Fruit fly (Drosophila melanogaster) whole organism, embryonic: ENCODE results near the gene CG6660.

Experiments
- Aef1 ChIP-seq: fragments of 200-800 bp; sonication (Bioruptor generic); IDR thresholded peaks from 3 replicates; pipeline ENCODE4 v1.3.6; 2022; ENCODE audit warnings: missing biosample characterization, missing genetic modification characterization
- Antp ChIP-seq: fragments of 200-800 bp; sonication (Bioruptor generic); optimal IDR thresholded peaks from 3 replicates; lab custom pipeline; 2016; ENCODE audit warnings: missing biosample characterization, missing genetic modification characterization
- Asciz ChIP-seq: fragments of 200-800 bp; sonication (Bioruptor generic); optimal IDR thresholded peaks from 2 replicates; lab custom pipeline; 2017; ENCODE audit warnings: missing biosample characterization, mild to moderate bottlenecking, missing genetic modification characterization, missing genetic modification reagents
- Atf3 ChIP-seq: fragments of 200-800 bp; sonication (Bioruptor generic); optimal IDR thresholded peaks from 3 replicates; lab custom pipeline; 2016; ENCODE audit warnings: missing biosample characterization, missing genetic modification characterization
- CG10959 ChIP-seq: fragments of 200-800 bp; sonication (Bioruptor generic); IDR thresholded peaks from 2 replicates; pipeline ENCODE4 v1.3.6; 2022; ENCODE audit warnings: missing biosample characterization, missing genetic modification characterization
- CG12155 ChIP-seq: fragments of 200-800 bp; sonication (Bioruptor generic); optimal IDR thresholded peaks from 3 replicates; lab custom pipeline; 2016; ENCODE audit warnings: missing biosample characterization, missing genetic modification characterization
- CG12236 ChIP-seq: fragments of 200-800 bp; sonication (Bioruptor generic); optimal IDR thresholded peaks from 2 replicates; lab custom pipeline; 2016; ENCODE audit warnings: missing biosample characterization, missing genetic modification characterization
- CG12769 ChIP-seq: fragments of 200-800 bp; sonication (Bioruptor generic); optimal IDR thresholded peaks from 2 replicates; lab custom pipeline; 2019; ENCODE audit warnings: missing biosample characterization, mild to moderate bottlenecking, missing genetic modification characterization, moderate library complexity
- CG13424 ChIP-seq: fragments of 200-800 bp; sonication (Bioruptor generic); optimal IDR thresholded peaks from 2 replicates; lab custom pipeline; 2019; ENCODE audit warnings: missing biosample characterization, mild to moderate bottlenecking, missing genetic modification characterization, moderate library complexity
- CG13775 ChIP-seq: fragments of 200-800 bp; sonication (Bioruptor generic); optimal IDR thresholded peaks from 3 replicates; lab custom pipeline; 2017; ENCODE audit warnings: missing biosample characterization, mild to moderate bottlenecking, missing genetic modification characterization
- CG14860 ChIP-seq: fragments of 200-800 bp; sonication (Bioruptor generic); IDR thresholded peaks from 3 replicates; pipeline ENCODE4 v1.3.6; 2022; ENCODE audit warnings: missing biosample characterization, missing genetic modification characterization; ENCODE audit not compliant: partially characterized antibody
- CG17612 ChIP-seq: fragments of 200-800 bp; sonication (Bioruptor generic); IDR thresholded peaks from 2 replicates; pipeline ENCODE4 v1.3.6; 2022; ENCODE audit warnings: missing biosample characterization, missing genetic modification characterization
- CG17802 ChIP-seq: fragments of 200-800 bp; sonication (Bioruptor generic); optimal IDR thresholded peaks from 2 replicates; lab custom pipeline; 2018; ENCODE audit warnings: missing biosample characterization, mild to moderate bottlenecking, missing genetic modification characterization, moderate library complexity
- CG18262 ChIP-seq: fragments of 200-800 bp; optimal IDR thresholded peaks from 3 replicates; lab custom pipeline; 2019; ENCODE audit warnings: missing biosample characterization, mild to moderate bottlenecking, missing genetic modification characterization, moderate library complexity
- CG18599 ChIP-seq: fragments of 200-800 bp; sonication (Bioruptor generic); optimal IDR thresholded peaks from 3 replicates; lab custom pipeline; 2017; ENCODE audit warnings: missing biosample characterization, missing genetic modification characterization, mild to moderate bottlenecking, moderate library complexity, missing genetic modification reagents
- CG2678 ChIP-seq: fragments of 200-800 bp; sonication (Bioruptor generic); optimal IDR thresholded peaks from 3 replicates; lab custom pipeline; 2019; ENCODE audit warnings: missing biosample characterization, mild to moderate bottlenecking, missing genetic modification characterization, moderate library complexity
- CG31365 ChIP-seq: fragments of 200-800 bp; sonication (Bioruptor generic); optimal IDR thresholded peaks from 2 replicates; lab custom pipeline; 2018; ENCODE audit warnings: missing biosample characterization, mild to moderate bottlenecking, missing genetic modification characterization
- CG4282 ChIP-seq: fragments of 200-800 bp; sonication (Bioruptor generic); optimal IDR thresholded peaks from 2 replicates; lab custom pipeline; 2016; ENCODE audit warnings: missing biosample characterization, missing genetic modification characterization
- CG6813 ChIP-seq: fragments of 200-800 bp; sonication (Bioruptor generic); optimal IDR thresholded peaks from 2 replicates; lab custom pipeline; 2017; ENCODE audit warnings: missing biosample characterization, missing genetic modification characterization, mild to moderate bottlenecking, moderate library complexity, missing genetic modification reagents
- CG7745 ChIP-seq: fragments of 200-800 bp; sonication (Bioruptor generic); optimal IDR thresholded peaks from 2 replicates; lab custom pipeline; 2018; ENCODE audit warnings: missing biosample characterization, mild to moderate bottlenecking, missing genetic modification characterization, moderate library complexity
- CG7928 ChIP-seq: fragments of 200-800 bp; sonication (Bioruptor generic); optimal IDR thresholded peaks from 2 replicates; lab custom pipeline; 2017; ENCODE audit warnings: missing biosample characterization, mild to moderate bottlenecking, missing genetic modification characterization
- CG8388 ChIP-seq: fragments of 200-800 bp; sonication (Bioruptor generic); optimal IDR thresholded peaks from 2 replicates; lab custom pipeline; 2019; ENCODE audit warnings: missing biosample characterization, mild to moderate bottlenecking, missing genetic modification characterization, moderate library complexity
- CG8924 ChIP-seq: fragments of 200-800 bp; optimal IDR thresholded peaks from 3 replicates; lab custom pipeline; 2019; ENCODE audit warnings: missing biosample characterization, mild to moderate bottlenecking, missing genetic modification characterization, moderate library complexity
- D19B ChIP-seq: fragments of 200-800 bp; sonication (Bioruptor generic); optimal IDR thresholded peaks from 2 replicates; lab custom pipeline; 2017; ENCODE audit warnings: missing biosample characterization, mild to moderate bottlenecking, missing genetic modification characterization
- Lhr ChIP-seq: fragments of 200-800 bp; sonication (Bioruptor generic); optimal IDR thresholded peaks from 3 replicates; lab custom pipeline; 2017; ENCODE audit warnings: mild to moderate bottlenecking, missing biosample characterization, missing genetic modification reagents, missing genetic modification characterization
- MBD-R2 ChIP-seq: fragments of 200-800 bp; sonication (Bioruptor generic); IDR thresholded peaks from 2 replicates; pipeline ENCODE4 v1.3.6; 2022; ENCODE audit warnings: missing biosample characterization, missing genetic modification characterization
- Med ChIP-seq: fragments of 200-800 bp; sonication (Bioruptor generic); peaks from one replicate; lab custom pipeline; 2016; ENCODE audit warnings: missing biosample characterization, missing genetic modification characterization, mild to moderate bottlenecking, inconsistent platforms, moderate library complexity
- PHDP ChIP-seq: fragments of 200-800 bp; sonication (Bioruptor generic); optimal IDR thresholded peaks from 3 replicates; lab custom pipeline; 2018; ENCODE audit warnings: missing biosample characterization, mild to moderate bottlenecking, missing genetic modification characterization, moderate library complexity
- Sox102F ChIP-seq: fragments of 200-800 bp; sonication (Bioruptor generic); optimal IDR thresholded peaks from 2 replicates; lab custom pipeline; 2018; ENCODE audit warnings: missing biosample characterization, mild to moderate bottlenecking, missing genetic modification characterization, moderate library complexity
- ara ChIP-seq: fragments of 200-800 bp; sonication (Bioruptor generic); IDR thresholded peaks from 2 replicates; pipeline ENCODE4 v1.3.6; 2022; ENCODE audit warnings: missing biosample characterization, missing genetic modification characterization
- chif ChIP-seq, 2 experiments: fragments of 200-800 bp; sonication (Bioruptor generic); optimal IDR thresholded peaks; 3 replicates each; lab custom pipeline; 2016; ENCODE audit warnings: missing biosample characterization in 2 of 2, missing genetic modification characterization in 2 of 2
- cwo ChIP-seq: fragments of 200-800 bp; sonication (Bioruptor generic); optimal IDR thresholded peaks from 3 replicates; lab custom pipeline; 2017; ENCODE audit warnings: missing biosample characterization, missing genetic modification characterization, mild to moderate bottlenecking, moderate library complexity, missing genetic modification reagents
- danr ChIP-seq: fragments of 200-800 bp; sonication (Bioruptor generic); IDR thresholded peaks from 2 replicates; pipeline ENCODE4 v1.3.6; 2022; ENCODE audit warnings: missing biosample characterization, missing genetic modification characterization
- esg ChIP-seq: fragments of 200-800 bp; sonication (Bioruptor generic); conservative IDR thresholded peaks from 2 replicates; pipeline ENCODE4 v1.3.6; 2022; ENCODE audit warnings: missing biosample characterization, missing genetic modification characterization
- fd96Cb ChIP-seq: fragments of 200-800 bp; sonication (Bioruptor generic); optimal IDR thresholded peaks from 2 replicates; lab custom pipeline; 2018; ENCODE audit warnings: missing biosample characterization, mild to moderate bottlenecking, missing genetic modification characterization, moderate library complexity
- fru ChIP-seq: fragments of >200 bp; optimal IDR thresholded peaks from 2 replicates; lab custom pipeline; 2017
- lmd ChIP-seq: fragments of 200-800 bp; sonication (Bioruptor generic); IDR thresholded peaks from 2 replicates; pipeline ENCODE4 v1.3.6; 2022; ENCODE audit warnings: missing biosample characterization, missing genetic modification characterization
- lola ChIP-seq, 3 experiments: fragments of >200 bp in 2 of 3; fragments of 200-800 bp in 1 of 3; sonication (Bioruptor generic) in 1 of 3; optimal IDR thresholded peaks; 2 replicates each; lab custom pipeline; 2017 to 2019; ENCODE audit warnings: missing biosample characterization in 3 of 3, missing genetic modification characterization in 3 of 3, mild to moderate bottlenecking in 1 of 3, moderate library complexity in 1 of 3
- maf-S ChIP-seq: fragments of 200-800 bp; sonication (Bioruptor generic); optimal IDR thresholded peaks from 2 replicates; lab custom pipeline; 2016; ENCODE audit warnings: missing biosample characterization, missing genetic modification characterization
- onecut ChIP-seq: fragments of 200-800 bp; sonication (Bioruptor generic); IDR thresholded peaks from 2 replicates; pipeline ENCODE4 v1.3.6; 2022; ENCODE audit warnings: missing biosample characterization, missing genetic modification characterization
- ranshi ChIP-seq: fragments of 200-800 bp; sonication (Bioruptor generic); IDR thresholded peaks from 2 replicates; pipeline ENCODE4 v1.3.6; 2022; ENCODE audit warnings: missing biosample characterization, missing genetic modification characterization
- row ChIP-seq: fragments of 200-800 bp; sonication (Bioruptor generic); IDR thresholded peaks from 3 replicates; pipeline ENCODE4 v1.3.6; 2022; ENCODE audit warnings: missing biosample characterization, missing genetic modification characterization
- seq ChIP-seq: fragments of 200-800 bp; sonication (Bioruptor generic); IDR thresholded peaks from 2 replicates; pipeline ENCODE4 v1.3.6; 2022; ENCODE audit warnings: missing biosample characterization, missing genetic modification characterization
- sisA ChIP-seq: fragments of 200-800 bp; sonication (Bioruptor generic); IDR thresholded peaks from 2 replicates; pipeline ENCODE4 v1.3.6; 2022; ENCODE audit warnings: missing biosample characterization, missing genetic modification characterization
- slou ChIP-seq: fragments of 200-800 bp; sonication (Bioruptor generic); optimal IDR thresholded peaks from 3 replicates; lab custom pipeline; 2016; ENCODE audit warnings: missing biosample characterization, missing genetic modification characterization
- ssp ChIP-seq: fragments of 200-800 bp; sonication (Bioruptor generic); IDR thresholded peaks from 2 replicates; pipeline ENCODE4 v1.3.6; 2022; ENCODE audit warnings: missing biosample characterization, missing genetic modification characterization
- stwl ChIP-seq: fragments of 200-800 bp; sonication (Bioruptor generic); optimal IDR thresholded peaks from 3 replicates; lab custom pipeline; 2018; ENCODE audit warnings: missing biosample characterization, mild to moderate bottlenecking, missing genetic modification characterization, moderate library complexity
- tin ChIP-seq: fragments of 200-800 bp; sonication (Bioruptor generic); optimal IDR thresholded peaks from 3 replicates; lab custom pipeline; 2016; ENCODE audit warnings: missing biosample characterization, missing genetic modification characterization
- unpg ChIP-seq: fragments of 200-800 bp; sonication (Bioruptor generic); optimal IDR thresholded peaks from 3 replicates; lab custom pipeline; 2018; ENCODE audit warnings: missing biosample characterization, mild to moderate bottlenecking, missing genetic modification characterization, moderate library complexity
- wor ChIP-seq: fragments of 200-800 bp; sonication (Bioruptor generic); IDR thresholded peaks from 2 replicates; pipeline ENCODE4 v1.3.6; 2022; ENCODE audit warnings: missing biosample characterization, missing genetic modification characterization

The CG6660 gene

DNA sequence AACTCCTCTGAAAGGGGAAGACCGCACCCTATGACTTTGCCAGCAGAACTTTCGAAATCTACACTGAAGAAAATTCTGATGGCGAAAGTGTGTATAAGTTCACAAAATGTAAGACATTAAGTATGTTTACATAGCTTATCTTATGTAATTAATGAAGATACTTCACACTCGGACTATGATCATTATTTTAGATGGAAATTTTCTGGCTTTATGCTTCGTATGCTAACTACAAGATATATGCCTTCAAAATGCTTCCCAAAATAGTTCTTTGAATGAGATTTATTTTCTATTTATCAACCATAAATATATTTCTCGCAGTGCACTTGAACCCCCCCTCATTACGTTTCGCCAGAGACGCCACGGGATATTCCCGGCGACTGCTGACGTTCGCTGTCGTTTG, 44.7 kb upstream of the CG6660 start (continued):
- TF ChIP-seq CG2678 (tag; lab: Kevin White, UChicago) = peak; percentile 67
- TF ChIP-seq row (GFP tag; lab: Robert Waterston, UW) = peak; percentile 54
- no peak for TF ChIP-seq MBD-R2 (GFP tag; lab: Robert Waterston, UW)
- TF ChIP-seq seq = peak; percentile 31; the same call in 1 of the 2 replicates
- no peak for TF ChIP-seq fru
- TF ChIP-seq CG6813 (GFP tag; lab: Kevin White, UChicago) = peak; percentile 23
- no peak for TF ChIP-seq CG12155 (GFP tag; lab: Kevin White, UChicago)
- TF ChIP-seq Sox102F (GFP tag; lab: Kevin White, UChicago) = peak; percentile 60
- TF ChIP-seq Lhr (GFP tag; lab: Kevin White, UChicago) = peak; percentile 20
- TF ChIP-seq D19B (GFP tag; lab: Kevin White, UChicago) = no peak
- TF ChIP-seq CG13775 (GFP tag; lab: Kevin White, UChicago) = peak; percentile 26
- TF ChIP-seq chif (GFP tag; optimal IDR thresholded peaks at IDR 0.05; lab: Kevin White, UChicago) = peak in 1 of 2 experiments; percentile 17
- peak; percentile 6 for TF ChIP-seq CG17802 (tag; lab: Kevin White, UChicago)
- TF ChIP-seq maf-S (GFP tag; lab: Kevin White, UChicago) = no peak
- TF ChIP-seq ssp (GFP tag; lab: Robert Waterston, UW) = no peak
- TF ChIP-seq esg (GFP tag; lab: Robert Waterston, UW) = 0 out of 2 replicates have a peak, but pooled peaks have one; percentile 17
- TF ChIP-seq tin = no peak
- TF ChIP-seq fd96Cb (tag; lab: Kevin White, UChicago) = peak; percentile 57
- no peak for TF ChIP-seq CG12236
- no peak for TF ChIP-seq slou
- TF ChIP-seq ara = peak; percentile 40; the same call in 1 of the 2 replicates
- TF ChIP-seq onecut (GFP tag; lab: Robert Waterston, UW) = peak; percentile 55
- peak; percentile 41 for TF ChIP-seq CG8388 (GFP tag; lab: Kevin White, UChicago)
- TF ChIP-seq CG10959 (GFP tag; lab: Robert Waterston, UW) = peak; percentile 37; the same call in 1 of the 2 replicates
- peak; percentile 51 for TF ChIP-seq sisA (GFP tag; lab: Robert Waterston, UW)
- TF ChIP-seq CG18599 = peak; percentile 60
- TF ChIP-seq lmd (GFP tag; lab: Robert Waterston, UW) = peak; percentile 46; the same call in 1 of the 2 replicates
- no peak for TF ChIP-seq Aef1 (GFP tag; lab: Robert Waterston, UW)
- peak; percentile 79 for TF ChIP-seq Med
- TF ChIP-seq PHDP = peak; percentile 45
- TF ChIP-seq CG7745 (tag; lab: Kevin White, UChicago) = no peak
- no peak for TF ChIP-seq Atf3
- no peak for TF ChIP-seq CG31365 (tag; lab: Kevin White, UChicago)
- TF ChIP-seq wor (GFP tag; lab: Robert Waterston, UW) = peak; percentile 46; the same call in 1 of the 2 replicates
- TF ChIP-seq Asciz (GFP tag; lab: Kevin White, UChicago) = peak; percentile 16
- TF ChIP-seq CG12769 (tag; lab: Kevin White, UChicago) = peak; percentile 30
- TF ChIP-seq lola (GFP tag; optimal IDR thresholded peaks at IDR 0.05; lab: Kevin White, UChicago) = peak in 1 of 3 experiments; percentile 68
- peak; percentile 15 for TF ChIP-seq cwo (GFP tag; lab: Kevin White, UChicago)
- TF ChIP-seq CG17612 (GFP tag; lab: Robert Waterston, UW) = no peak
- TF ChIP-seq unpg (GFP tag; lab: Kevin White, UChicago) = peak; percentile 41
- no peak for TF ChIP-seq CG14860 (GFP tag; lab: Robert Waterston, UW)
- TF ChIP-seq stwl = no peak
- TF ChIP-seq CG18262 (tag; lab: Kevin White, UChicago) = peak; percentile 75
- peak; percentile 56 for TF ChIP-seq CG8924 (tag; lab: Kevin White, UChicago)
- no peak for TF ChIP-seq Antp (GFP tag; lab: Kevin White, UChicago)
- no peak for TF ChIP-seq CG7928 (GFP tag; lab: Kevin White, UChicago)
- peak; percentile 39; the same call in 1 of the 2 replicates for TF ChIP-seq danr (GFP tag; lab: Robert Waterston, UW)
- TF ChIP-seq ranshi (GFP tag; lab: Robert Waterston, UW) = peak; percentile 26; the same call in 1 of the 2 replicates
- peak; percentile 61 for TF ChIP-seq CG13424 (tag; lab: Kevin White, UChicago)
- no peak for TF ChIP-seq CG4282 (GFP tag; lab: Kevin White, UChicago)
